Worm (Caenorhabditis elegans) whole organism, L1 larva: ENCODE data around the gene C38C3.4.

Experiments
- C16A3.4 ChIP-seq: fragments of 150-350 bp; optimal IDR thresholded peaks from 2 replicates; lab custom pipeline; 2014; ENCODE audit warnings: missing biosample characterization, missing genetic modification characterization
- C34B4.2 ChIP-seq: sonication (generic microtip); optimal IDR thresholded peaks from 2 replicates; lab custom pipeline; 2017; ENCODE audit warnings: mild to moderate bottlenecking, missing genetic modification characterization, missing compliant biosample characterization
- aha-1 ChIP-seq: fragments of 150-350 bp; optimal IDR thresholded peaks from 2 replicates; lab custom pipeline; 2014; ENCODE audit warnings: missing biosample characterization, missing genetic modification characterization
- aly-2 ChIP-seq: fragments of 150-350 bp; optimal IDR thresholded peaks from 2 replicates; lab custom pipeline; 2014; ENCODE audit warnings: missing biosample characterization, missing genetic modification characterization
- ceh-63 ChIP-seq: fragments of 200-800 bp; sonication (Bioruptor generic); optimal IDR thresholded peaks from 2 replicates; lab custom pipeline; 2018; ENCODE audit warnings: mild to moderate bottlenecking, missing genetic modification characterization, missing compliant biosample characterization
- ceh-82 ChIP-seq, 3 experiments: fragments of 150-350 bp in 1 of 3; sonication (generic microtip) in 2 of 3; optimal IDR thresholded peaks; 2 replicates each; lab custom pipeline; 2014 to 2017; ENCODE audit warnings: missing biosample characterization in 3 of 3, missing genetic modification characterization in 3 of 3
- dpl-1 ChIP-seq, 3 experiments: fragments of 150-350 bp in 2 of 3; sonication (generic microtip) in 1 of 3; optimal IDR thresholded peaks; 2 replicates each; lab custom pipeline; 2014 to 2017; ENCODE audit warnings: missing biosample characterization in 3 of 3, missing genetic modification characterization in 3 of 3, missing genetic modification reagents in 3 of 3
- egl-13 ChIP-seq: sonication (generic microtip); optimal IDR thresholded peaks from 2 replicates; lab custom pipeline; 2016; ENCODE audit warnings: missing genotype, missing genetic modification reagents, missing genetic modification characterization, missing compliant biosample characterization
- egl-27 ChIP-seq, 2 experiments: fragments of 150-350 bp in 1 of 2; sonication (generic microtip); optimal IDR thresholded peaks; 3 replicates each; lab custom pipeline; 2017 to 2018; ENCODE audit warnings: missing biosample characterization in 2 of 2, missing genetic modification characterization in 2 of 2, missing genetic modification reagents in 2 of 2
- elt-3 ChIP-seq, 6 experiments: fragments of 150-350 bp in 1 of 6; sonication (generic microtip); optimal IDR thresholded peaks; 2 replicates each; lab custom pipeline; 2017 to 2018; ENCODE audit warnings: missing biosample characterization in 6 of 6, missing genetic modification characterization in 6 of 6, inconsistent platforms in 1 of 6
- ets-5 ChIP-seq: fragments of 200-800 bp; sonication (Bioruptor generic); IDR thresholded peaks from 2 replicates; pipeline ENCODE4 v1.3.6; 2022; ENCODE audit warnings: missing genetic modification characterization, missing compliant biosample characterization
- fkh-4 ChIP-seq: sonication (generic microtip); optimal IDR thresholded peaks from 2 replicates; lab custom pipeline; 2016; ENCODE audit warnings: missing compliant biosample characterization, missing genetic modification characterization, borderline replicate concordance
- fkh-8 ChIP-seq: sonication (generic microtip); optimal IDR thresholded peaks from 2 replicates; lab custom pipeline; 2016; ENCODE audit warnings: mild to moderate bottlenecking, missing genetic modification characterization, missing compliant biosample characterization
- fos-1 ChIP-seq: fragments of 150-350 bp; optimal IDR thresholded peaks from 2 replicates; lab custom pipeline; 2014; ENCODE audit warnings: missing biosample characterization, missing genetic modification characterization
- hlh-17 ChIP-seq: fragments of 200-800 bp; sonication (Bioruptor generic); optimal IDR thresholded peaks from 2 replicates; lab custom pipeline; 2018; ENCODE audit warnings: missing genetic modification characterization, mild to moderate bottlenecking, missing compliant biosample characterization, moderate library complexity, borderline replicate concordance
- hpl-2 ChIP-seq: fragments of 150-350 bp; optimal IDR thresholded peaks from 2 replicates; lab custom pipeline; 2014; ENCODE audit warnings: missing biosample characterization, missing genetic modification reagents, missing genetic modification characterization
- isw-1 ChIP-seq: fragments of 200-800 bp; sonication (Bioruptor generic); IDR thresholded peaks from 2 replicates; pipeline ENCODE4 v1.3.6; 2022; ENCODE audit warnings: missing genetic modification characterization, missing compliant biosample characterization
- jun-1 ChIP-seq: fragments of 150-350 bp; optimal IDR thresholded peaks from 2 replicates; lab custom pipeline; 2014; ENCODE audit warnings: missing biosample characterization, missing genetic modification reagents, missing genetic modification characterization
- lir-3 ChIP-seq: sonication (generic microtip); optimal IDR thresholded peaks from 2 replicates; lab custom pipeline; 2016; ENCODE audit warnings: mild to moderate bottlenecking, missing genetic modification characterization, moderate library complexity, missing compliant biosample characterization; ENCODE audit not compliant: poor library complexity
- lsy-2 ChIP-seq, 2 experiments: fragments of 150-350 bp; optimal IDR thresholded peaks; 2 replicates each; lab custom pipeline; 2014; ENCODE audit warnings: missing biosample characterization in 2 of 2, missing genetic modification characterization in 2 of 2
- mab-9 ChIP-seq: fragments of 200-800 bp; sonication (Bioruptor generic); IDR thresholded peaks from 2 replicates; pipeline ENCODE4 v1.3.6; 2022; ENCODE audit warnings: missing genetic modification reagents, missing genetic modification characterization, missing compliant biosample characterization
- mef-2 ChIP-seq: fragments of 150-350 bp; optimal IDR thresholded peaks from 2 replicates; lab custom pipeline; 2014; ENCODE audit warnings: missing biosample characterization, missing genetic modification characterization
- nhr-11 ChIP-seq: fragments of 150-350 bp; optimal IDR thresholded peaks from 2 replicates; lab custom pipeline; 2014; ENCODE audit warnings: missing biosample characterization, missing genetic modification characterization
- nhr-12 ChIP-seq: sonication (generic microtip); optimal IDR thresholded peaks from 2 replicates; lab custom pipeline; 2017; ENCODE audit warnings: missing biosample characterization, missing genetic modification characterization
- nhr-28 ChIP-seq: fragments of 150-350 bp; optimal IDR thresholded peaks from 2 replicates; lab custom pipeline; 2014; ENCODE audit warnings: missing biosample characterization, missing genetic modification characterization
- nhr-76 ChIP-seq: sonication (generic microtip); optimal IDR thresholded peaks from 2 replicates; lab custom pipeline; 2017; ENCODE audit warnings: missing biosample characterization, missing genetic modification characterization
- nhr-84 ChIP-seq: sonication (generic microtip); optimal IDR thresholded peaks from 2 replicates; lab custom pipeline; 2017; ENCODE audit warnings: missing biosample characterization, missing genetic modification characterization
- nhr-90 ChIP-seq: sonication (generic microtip); optimal IDR thresholded peaks from 2 replicates; lab custom pipeline; 2016; ENCODE audit warnings: mild to moderate bottlenecking, missing genetic modification characterization, missing compliant biosample characterization; ENCODE audit not compliant: poor library complexity
- pax-3 ChIP-seq: fragments of 200-800 bp; sonication (Bioruptor generic); optimal IDR thresholded peaks from 2 replicates; lab custom pipeline; 2018; ENCODE audit warnings: mild to moderate bottlenecking, missing genetic modification characterization, moderate library complexity, missing compliant biosample characterization
- rnt-1 ChIP-seq: sonication (generic microtip); optimal IDR thresholded peaks from 2 replicates; lab custom pipeline; 2016; ENCODE audit warnings: mild to moderate bottlenecking, missing genetic modification characterization, moderate library complexity, missing compliant biosample characterization
- skn-1 ChIP-seq: fragments of 150-350 bp; optimal IDR thresholded peaks from 2 replicates; lab custom pipeline; 2014; ENCODE audit warnings: missing biosample characterization, missing genetic modification characterization
- sox-4 ChIP-seq: sonication (generic microtip); optimal IDR thresholded peaks from 2 replicates; lab custom pipeline; 2016; ENCODE audit warnings: missing genetic modification characterization, missing compliant biosample characterization
- sup-37 ChIP-seq: fragments of 200-800 bp; sonication (Bioruptor generic); optimal IDR thresholded peaks from 2 replicates; lab custom pipeline; 2018; ENCODE audit warnings: mild to moderate bottlenecking, missing genetic modification characterization, missing compliant biosample characterization
- swsn-7 ChIP-seq: sonication (generic microtip); optimal IDR thresholded peaks from 2 replicates; lab custom pipeline; 2016; ENCODE audit warnings: missing genetic modification characterization, missing compliant biosample characterization
- tbx-2 ChIP-seq: sonication (generic microtip); optimal IDR thresholded peaks from 2 replicates; lab custom pipeline; 2016; ENCODE audit warnings: missing genetic modification characterization, missing compliant biosample characterization
- tlp-1 ChIP-seq: fragments of 150-350 bp; optimal IDR thresholded peaks from 2 replicates; lab custom pipeline; 2014; ENCODE audit warnings: missing biosample characterization, missing genetic modification characterization
- unc-30 ChIP-seq: sonication (generic microtip); optimal IDR thresholded peaks from 2 replicates; lab custom pipeline; 2017; ENCODE audit warnings: missing biosample characterization, missing genetic modification characterization
- unc-98 ChIP-seq: fragments of 200-800 bp; sonication (Bioruptor generic); IDR thresholded peaks from 2 replicates; pipeline ENCODE4 v1.3.6; 2022; ENCODE audit warnings: missing genetic modification characterization, missing compliant biosample characterization
- vab-15 ChIP-seq: sonication (generic microtip); optimal IDR thresholded peaks from 2 replicates; lab custom pipeline; 2017; ENCODE audit warnings: missing genotype, mild to moderate bottlenecking, missing genetic modification characterization, missing compliant biosample characterization
- zip-4 ChIP-seq: fragments of 200-800 bp; sonication (Bioruptor generic); optimal IDR thresholded peaks from 2 replicates; lab custom pipeline; 2018; ENCODE audit warnings: mild to moderate bottlenecking, missing genetic modification characterization, moderate library complexity, missing compliant biosample characterization
- ztf-11 ChIP-seq, 2 experiments: sonication (generic microtip); optimal IDR thresholded peaks; 2 replicates each; lab custom pipeline; 2016 to 2017; ENCODE audit warnings: missing genetic modification characterization in 2 of 2, missing biosample characterization in 1 of 2, missing compliant biosample characterization in 1 of 2

The C38C3.4 gene

ce11 chrV:1471078-1471969 is 10.5 kb upstream of the C38C3.4 start (continued):
- TF ChIP-seq swsn-7 (tag; lab: Kevin White, UChicago) (peak; percentile 71), nhr-12 (tag; lab: Kevin White, UChicago) (no peak), C16A3.4 (peak; percentile 72), lsy-2 (tag; optimal IDR thresholded peaks at IDR 0.05; lab: Kevin White, UChicago) (peak; percentile 80 to 90), aly-2 (tag; lab: Kevin White, UChicago) (peak; percentile 50), tlp-1 (tag; lab: Kevin White, UChicago) (no peak), ets-5 (no peak), aha-1 (no peak), isw-1 (peak; percentile 64), hlh-17 (GFP tag; lab: Kevin White, UChicago) (no peak), fos-1 (tag; lab: Kevin White, UChicago) (no peak), mef-2 (tag; lab: Kevin White, UChicago) (no peak), jun-1 (tag; lab: Kevin White, UChicago) (peak; percentile 46), tbx-2 (peak; percentile 69), nhr-28 (no peak), fkh-4 (tag; lab: Kevin White, UChicago) (no peak), sup-37 (peak; percentile 23), sox-4 (tag; lab: Kevin White, UChicago) (no peak), nhr-76 (no peak), ceh-82 (tag; optimal IDR thresholded peaks at IDR 0.05; lab: Kevin White, UChicago) (peak in 2 of 3 experiments; percentile 36 to 86), egl-13 (tag; lab: Kevin White, UChicago) (peak; percentile 42), ztf-11 (tag; optimal IDR thresholded peaks at IDR 0.05; lab: Kevin White, UChicago) (peak in 1 of 2 experiments; percentile 20), egl-27 (tag; optimal IDR thresholded peaks at IDR 0.05; lab: Kevin White, UChicago) (no peak), lir-3 (no peak), mab-9 (GFP tag; lab: Robert Waterston, UW) (no peak), pax-3 (no peak), nhr-84 (no peak), nhr-11 (tag; lab: Kevin White, UChicago) (no peak), unc-30 (tag; lab: Kevin White, UChicago) (peak; percentile 50), C34B4.2 (tag; lab: Kevin White, UChicago) (no peak), rnt-1 (tag; lab: Kevin White, UChicago) (peak; percentile 41), nhr-90 (tag; lab: Kevin White, UChicago) (peak; percentile 42), fkh-8 (tag; lab: Kevin White, UChicago) (peak; percentile 82), vab-15 (tag; lab: Kevin White, UChicago) (no peak), unc-98 (GFP tag; lab: Robert Waterston, UW) (no peak), ceh-63 (no peak), dpl-1 (GFP tag; optimal IDR thresholded peaks at IDR 0.05; lab: Kevin White, UChicago) (peak; percentile 89 to 94 (median 91)), hpl-2 (GFP tag; lab: Kevin White, UChicago) (peak; percentile 51), elt-3 (tag; optimal IDR thresholded peaks at IDR 0.05; lab: Kevin White, UChicago) (peak in 2 of 6 experiments; percentile 41 to 53)

- TF ChIP-seq skn-1 (peak; percentile 10), zip-4 (GFP tag; lab: Kevin White, UChicago) (peak; percentile 58), aly-2 (tag; lab: Kevin White, UChicago) (no peak)
Measured at ce11 chrV:1471977-1472376, 9.9 kb upstream of the C38C3.4 start.
